Fruit fly (Drosophila melanogaster) whole organism, embryonic: Measurements from ENCODE around the gene Awh.

Experiments used
- Asciz ChIP-seq: fragments of 200-800 bp; sonication (Bioruptor generic); optimal IDR thresholded peaks from 2 replicates; lab custom pipeline; 2017; ENCODE audit warnings: missing biosample characterization, mild to moderate bottlenecking, missing genetic modification characterization, missing genetic modification reagents
- Atf-2 ChIP-seq: fragments of 200-800 bp; sonication (Bioruptor generic); optimal IDR thresholded peaks from 2 replicates; lab custom pipeline; 2016; ENCODE audit warnings: missing biosample characterization, missing genetic modification characterization
- BEAF-32 ChIP-seq: fragments of 200-800 bp; sonication (Bioruptor generic); optimal IDR thresholded peaks from 3 replicates; lab custom pipeline; 2017; ENCODE audit warnings: missing biosample characterization, missing genetic modification characterization, mild to moderate bottlenecking, moderate library complexity, missing genetic modification reagents
- C15 ChIP-seq: fragments of 200-800 bp; sonication (Bioruptor generic); IDR thresholded peaks from 3 replicates; pipeline ENCODE4 v1.3.6; 2022; ENCODE audit warnings: missing biosample characterization, missing genetic modification characterization
- CG10462 ChIP-seq: fragments of 200-800 bp; sonication (Bioruptor generic); optimal IDR thresholded peaks from 2 replicates; lab custom pipeline; 2016; ENCODE audit warnings: missing biosample characterization, missing genetic modification characterization
- CG12236 ChIP-seq: fragments of 200-800 bp; sonication (Bioruptor generic); optimal IDR thresholded peaks from 2 replicates; lab custom pipeline; 2016; ENCODE audit warnings: missing biosample characterization, missing genetic modification characterization
- CG12942 ChIP-seq: fragments of 200-800 bp; sonication (Bioruptor generic); optimal IDR thresholded peaks from 3 replicates; lab custom pipeline; 2016; ENCODE audit warnings: missing biosample characterization, missing genetic modification characterization
- CG13775 ChIP-seq: fragments of 200-800 bp; sonication (Bioruptor generic); optimal IDR thresholded peaks from 3 replicates; lab custom pipeline; 2017; ENCODE audit warnings: missing biosample characterization, mild to moderate bottlenecking, missing genetic modification characterization
- CG14014 ChIP-seq: fragments of 200-800 bp; sonication (Bioruptor generic); IDR thresholded peaks from 2 replicates; pipeline ENCODE4 v1.3.6; 2022; ENCODE audit warnings: missing biosample characterization, missing genetic modification characterization
- CG15514 ChIP-seq: fragments of 200-800 bp; sonication (Bioruptor generic); optimal IDR thresholded peaks from 3 replicates; lab custom pipeline; 2017; ENCODE audit warnings: missing biosample characterization, missing genetic modification characterization, mild to moderate bottlenecking, moderate library complexity, missing genetic modification reagents
- CG1647 ChIP-seq: fragments of 200-800 bp; sonication (Bioruptor generic); optimal IDR thresholded peaks from 3 replicates; lab custom pipeline; 2016; ENCODE audit warnings: missing biosample characterization, missing genetic modification characterization
- CG16815 ChIP-seq: fragments of 200-800 bp; sonication (Bioruptor generic); optimal IDR thresholded peaks from 3 replicates; lab custom pipeline; 2017; ENCODE audit warnings: missing biosample characterization, mild to moderate bottlenecking, missing genetic modification characterization
- CG16863 ChIP-seq: fragments of 200-800 bp; sonication (Bioruptor generic); optimal IDR thresholded peaks from 3 replicates; lab custom pipeline; 2016; ENCODE audit warnings: missing biosample characterization, missing genetic modification characterization
- CG17802 ChIP-seq: fragments of 200-800 bp; sonication (Bioruptor generic); optimal IDR thresholded peaks from 2 replicates; lab custom pipeline; 2018; ENCODE audit warnings: missing biosample characterization, mild to moderate bottlenecking, missing genetic modification characterization, moderate library complexity
- CG17912 ChIP-seq: fragments of 200-800 bp; sonication (Bioruptor generic); optimal IDR thresholded peaks from 2 replicates; lab custom pipeline; 2018; ENCODE audit warnings: missing biosample characterization, mild to moderate bottlenecking, missing genetic modification characterization
- CG18011 ChIP-seq: fragments of 200-800 bp; sonication (Bioruptor generic); optimal IDR thresholded peaks from 2 replicates; lab custom pipeline; 2017; ENCODE audit warnings: missing biosample characterization, missing genetic modification characterization, mild to moderate bottlenecking, moderate library complexity, missing genotype
- CG18262 ChIP-seq: fragments of 200-800 bp; optimal IDR thresholded peaks from 3 replicates; lab custom pipeline; 2019; ENCODE audit warnings: missing biosample characterization, mild to moderate bottlenecking, missing genetic modification characterization, moderate library complexity
- CG2129 ChIP-seq: fragments of 200-800 bp; sonication (Bioruptor generic); IDR thresholded peaks from 2 replicates; pipeline ENCODE4 v1.3.6; 2022; ENCODE audit warnings: missing biosample characterization, missing genetic modification characterization; ENCODE audit not compliant: partially characterized antibody
- CG2199 ChIP-seq: fragments of 200-800 bp; sonication (Bioruptor generic); IDR thresholded peaks from 3 replicates; pipeline ENCODE4 v1.3.6; 2022; ENCODE audit warnings: missing biosample characterization, missing genetic modification characterization
- CG4730 ChIP-seq: fragments of 200-800 bp; sonication (Bioruptor generic); IDR thresholded peaks from 2 replicates; pipeline ENCODE4 v1.3.6; 2022; ENCODE audit warnings: missing biosample characterization, missing genetic modification characterization
- CG5953 ChIP-seq: fragments of 200-800 bp; sonication (Bioruptor generic); IDR thresholded peaks from 2 replicates; pipeline ENCODE4 v1.3.6; 2022; ENCODE audit warnings: missing biosample characterization, missing genetic modification characterization
- CG6765 ChIP-seq: fragments of 200-800 bp; sonication (Bioruptor generic); optimal IDR thresholded peaks from 3 replicates; lab custom pipeline; 2017; ENCODE audit warnings: missing biosample characterization, mild to moderate bottlenecking, missing genetic modification characterization
- CG7928 ChIP-seq: fragments of 200-800 bp; sonication (Bioruptor generic); optimal IDR thresholded peaks from 2 replicates; lab custom pipeline; 2017; ENCODE audit warnings: missing biosample characterization, mild to moderate bottlenecking, missing genetic modification characterization
- CG8281 ChIP-seq: fragments of 200-800 bp; sonication (Bioruptor generic); optimal IDR thresholded peaks from 2 replicates; lab custom pipeline; 2018; ENCODE audit warnings: missing biosample characterization, mild to moderate bottlenecking, missing genetic modification characterization, moderate library complexity
- CG8290 ChIP-seq, 3 experiments: fragments of 200-800 bp; sonication (Bioruptor generic); optimal IDR thresholded peaks; 2 replicates each; lab custom pipeline; 2016 to 2019; ENCODE audit warnings: missing biosample characterization in 3 of 3, missing genetic modification characterization in 3 of 3, mild to moderate bottlenecking in 2 of 3, moderate library complexity in 1 of 3
- CG9932 ChIP-seq: fragments of 200-800 bp; sonication (Bioruptor generic); IDR thresholded peaks from 2 replicates; pipeline ENCODE4 v1.3.6; 2022; ENCODE audit warnings: missing biosample characterization, missing genetic modification characterization
- Dfd ChIP-seq, 2 experiments: fragments of >200 bp; optimal IDR thresholded peaks; 2 replicates each; lab custom pipeline; 2017; ENCODE audit warnings: missing biosample characterization in 2 of 2, missing genetic modification characterization in 2 of 2
- E2f1 ChIP-seq: fragments of 200-800 bp; sonication (Bioruptor generic); IDR thresholded peaks from 2 replicates; pipeline ENCODE4 v1.3.6; 2022; ENCODE audit warnings: missing biosample characterization, missing genetic modification characterization
- HLHmδ ChIP-seq: fragments of 200-800 bp; sonication (Bioruptor generic); optimal IDR thresholded peaks from 2 replicates; lab custom pipeline; 2018; ENCODE audit warnings: missing biosample characterization, mild to moderate bottlenecking, missing genetic modification characterization, moderate library complexity
- Spps ChIP-seq: fragments of 200-800 bp; sonication (Bioruptor generic); optimal IDR thresholded peaks from 2 replicates; lab custom pipeline; 2018; ENCODE audit warnings: missing biosample characterization, mild to moderate bottlenecking, missing genetic modification characterization
- Sry-δ ChIP-seq: fragments of 200-800 bp; sonication (Bioruptor generic); optimal IDR thresholded peaks from 2 replicates; lab custom pipeline; 2016; ENCODE audit warnings: missing biosample characterization, missing genetic modification characterization
- ab ChIP-seq: fragments of 200-800 bp; sonication (Bioruptor generic); optimal IDR thresholded peaks from 2 replicates; lab custom pipeline; 2016; ENCODE audit warnings: missing biosample characterization, missing genetic modification characterization
- bsh ChIP-seq, 2 experiments: fragments of 200-800 bp; sonication (Bioruptor generic); optimal IDR thresholded peaks; 2 replicates each; lab custom pipeline; 2017 to 2018; ENCODE audit warnings: mild to moderate bottlenecking in 2 of 2, missing biosample characterization in 2 of 2, missing genetic modification characterization in 2 of 2, moderate library complexity in 1 of 2
- cato ChIP-seq: fragments of 200-800 bp; sonication (Bioruptor generic); optimal IDR thresholded peaks from 2 replicates; lab custom pipeline; 2016; ENCODE audit warnings: missing biosample characterization, missing genetic modification characterization, borderline replicate concordance
- da ChIP-seq: fragments of 200-800 bp; sonication (Bioruptor generic); optimal IDR thresholded peaks from 2 replicates; lab custom pipeline; 2016; ENCODE audit warnings: missing biosample characterization, missing genetic modification characterization
- emc ChIP-seq: fragments of 200-800 bp; sonication (Bioruptor generic); optimal IDR thresholded peaks from 2 replicates; lab custom pipeline; 2016; ENCODE audit warnings: missing biosample characterization, missing genetic modification characterization
- fd96Cb ChIP-seq: fragments of 200-800 bp; sonication (Bioruptor generic); optimal IDR thresholded peaks from 2 replicates; lab custom pipeline; 2018; ENCODE audit warnings: missing biosample characterization, mild to moderate bottlenecking, missing genetic modification characterization, moderate library complexity
- gsb-n ChIP-seq: fragments of 200-800 bp; sonication (Bioruptor generic); optimal IDR thresholded peaks from 3 replicates; lab custom pipeline; 2018; ENCODE audit warnings: missing biosample characterization, mild to moderate bottlenecking, missing genetic modification characterization
- h ChIP-seq: fragments of >200 bp; optimal IDR thresholded peaks from 2 replicates; lab custom pipeline; 2017
- ham ChIP-seq: fragments of 200-800 bp; sonication (Bioruptor generic); IDR thresholded peaks from 2 replicates; pipeline ENCODE4 v1.3.6; 2022; ENCODE audit warnings: missing biosample characterization, missing genetic modification characterization
- maf-S ChIP-seq: fragments of 200-800 bp; sonication (Bioruptor generic); optimal IDR thresholded peaks from 2 replicates; lab custom pipeline; 2016; ENCODE audit warnings: missing biosample characterization, missing genetic modification characterization
- org-1 ChIP-seq: fragments of 200-800 bp; sonication (Bioruptor generic); optimal IDR thresholded peaks from 2 replicates; lab custom pipeline; 2017; ENCODE audit warnings: missing biosample characterization, missing genetic modification characterization
- p53 ChIP-seq: fragments of 200-800 bp; sonication (Bioruptor generic); optimal IDR thresholded peaks from 2 replicates; lab custom pipeline; 2016; ENCODE audit warnings: missing biosample characterization, missing genetic modification characterization
- pho ChIP-seq: fragments of 200-800 bp; sonication (Bioruptor generic); optimal IDR thresholded peaks from 2 replicates; lab custom pipeline; 2016; ENCODE audit warnings: missing biosample characterization, missing genetic modification characterization
- pnt ChIP-seq: fragments of 200-800 bp; sonication (Bioruptor generic); optimal IDR thresholded peaks from 3 replicates; lab custom pipeline; 2016; ENCODE audit warnings: missing biosample characterization, missing genetic modification characterization
- ranshi ChIP-seq: fragments of 200-800 bp; sonication (Bioruptor generic); IDR thresholded peaks from 2 replicates; pipeline ENCODE4 v1.3.6; 2022; ENCODE audit warnings: missing biosample characterization, missing genetic modification characterization
- sd ChIP-seq: fragments of 200-800 bp; sonication (Bioruptor generic); optimal IDR thresholded peaks from 3 replicates; lab custom pipeline; 2018; ENCODE audit warnings: missing biosample characterization, mild to moderate bottlenecking, missing genetic modification characterization, moderate library complexity
- sug ChIP-seq: fragments of 200-800 bp; optimal IDR thresholded peaks from 2 replicates; lab custom pipeline; 2019; ENCODE audit warnings: missing biosample characterization, mild to moderate bottlenecking, missing genetic modification characterization, moderate library complexity
- unc-4 ChIP-seq: fragments of 200-800 bp; sonication (Bioruptor generic); IDR thresholded peaks from 2 replicates; pipeline ENCODE4 v1.3.6; 2022; ENCODE audit warnings: missing biosample characterization, missing genetic modification characterization; ENCODE audit not compliant: partially characterized antibody
- wek ChIP-seq: fragments of 200-800 bp; sonication (Bioruptor generic); optimal IDR thresholded peaks from 3 replicates; lab custom pipeline; 2018; ENCODE audit warnings: missing biosample characterization, mild to moderate bottlenecking, missing genetic modification characterization, moderate library complexity
- zen ChIP-seq: fragments of 200-800 bp; sonication (Bioruptor generic); optimal IDR thresholded peaks from 3 replicates; lab custom pipeline; 2018; ENCODE audit warnings: missing biosample characterization, mild to moderate bottlenecking, missing genetic modification characterization, moderate library complexity

The Awh gene

dm6 chr3L:3826541-3826940, 19.5 kb upstream of the Awh start (continued):
- TF ChIP-seq CG17802: peak; percentile 23
- TF ChIP-seq Atf-2 (GFP tag; lab: Kevin White, UChicago): no peak
- no peak for TF ChIP-seq BEAF-32 (GFP tag; lab: Kevin White, UChicago)
- peak; percentile 57 for TF ChIP-seq CG10462 (GFP tag; lab: Kevin White, UChicago)
- no peak for TF ChIP-seq pnt (GFP tag; lab: Kevin White, UChicago)
- TF ChIP-seq CG9932: no peak; the same call in 1 of the 2 replicates
- TF ChIP-seq unc-4: no peak
- TF ChIP-seq CG2199 (GFP tag; lab: Robert Waterston, UW): 0 out of 3 replicates have a peak, but pooled peaks have one; percentile 32
- no peak for TF ChIP-seq CG8290 (GFP tag; optimal IDR thresholded peaks at IDR 0.05; lab: Kevin White, UChicago)
- TF ChIP-seq CG8290 (tag; optimal IDR thresholded peaks at IDR 0.05; lab: Kevin White, UChicago): no peak
- TF ChIP-seq gsb-n (tag; lab: Kevin White, UChicago): peak; percentile 78
- TF ChIP-seq ab (GFP tag; lab: Kevin White, UChicago): no peak
- peak; percentile 18 for TF ChIP-seq cato (GFP tag; lab: Kevin White, UChicago)
- TF ChIP-seq E2f1 (GFP tag; lab: Robert Waterston, UW): peak; percentile 80
- TF ChIP-seq sug (tag; lab: Kevin White, UChicago): peak; percentile 79
- TF ChIP-seq CG16863 (GFP tag; lab: Kevin White, UChicago): no peak
- peak; percentile 83 for TF ChIP-seq fd96Cb (tag; lab: Kevin White, UChicago)
- no peak for TF ChIP-seq h (lab: Kevin White, UChicago)
- no peak for TF ChIP-seq Sry-δ (GFP tag; lab: Kevin White, UChicago)
- no peak for TF ChIP-seq Dfd (GFP tag; optimal IDR thresholded peaks at IDR 0.05; lab: Kevin White, UChicago)
- TF ChIP-seq sd: no peak
- peak; percentile 22 for TF ChIP-seq CG16815 (GFP tag; lab: Kevin White, UChicago)
- TF ChIP-seq CG12236 (GFP tag; lab: Kevin White, UChicago): no peak
- no peak for TF ChIP-seq da (GFP tag; lab: Kevin White, UChicago)
- no peak for TF ChIP-seq maf-S
- peak; percentile 75 for TF ChIP-seq org-1 (GFP tag; lab: Kevin White, UChicago)
- TF ChIP-seq CG17912 (GFP tag; lab: Kevin White, UChicago): no peak
- TF ChIP-seq bsh (GFP tag; optimal IDR thresholded peaks at IDR 0.05; lab: Kevin White, UChicago): peak in 1 of 2 experiments; percentile 85
- peak; percentile 78 for TF ChIP-seq CG15514 (GFP tag; lab: Kevin White, UChicago)
- TF ChIP-seq CG14014: peak; percentile 78
- TF ChIP-seq CG4730 (GFP tag; lab: Robert Waterston, UW): peak; percentile 63
- TF ChIP-seq CG7928 (GFP tag; lab: Kevin White, UChicago): peak; percentile 19
- no peak for TF ChIP-seq HLHmδ (GFP tag; lab: Kevin White, UChicago)
- no peak for TF ChIP-seq wek
- peak; percentile 71 for TF ChIP-seq CG13775 (GFP tag; lab: Kevin White, UChicago)
- no peak for TF ChIP-seq emc (GFP tag; lab: Kevin White, UChicago)
- no peak for TF ChIP-seq p53 (GFP tag; lab: Kevin White, UChicago)
- no peak for TF ChIP-seq ham (GFP tag; lab: Robert Waterston, UW)
- no peak for TF ChIP-seq CG2129 (GFP tag; lab: Robert Waterston, UW)
- TF ChIP-seq Spps (tag; lab: Kevin White, UChicago): peak; percentile 32
- no peak for TF ChIP-seq CG1647
- peak; percentile 58 for TF ChIP-seq zen (tag; lab: Kevin White, UChicago)
- TF ChIP-seq CG5953 (GFP tag; lab: Robert Waterston, UW): peak; percentile 73
- peak; percentile 81 for TF ChIP-seq CG6765 (GFP tag; lab: Kevin White, UChicago)
- peak; percentile 43 for TF ChIP-seq CG18011 (GFP tag; lab: Kevin White, UChicago)
- no peak for TF ChIP-seq CG8281 (tag; lab: Kevin White, UChicago)
- peak; percentile 83 for TF ChIP-seq CG18262 (tag; lab: Kevin White, UChicago)
- peak; percentile 89 for TF ChIP-seq ranshi (GFP tag; lab: Robert Waterston, UW)
- TF ChIP-seq pho (GFP tag; lab: Kevin White, UChicago): peak; percentile 15
- peak; percentile 55 for TF ChIP-seq CG12942 (GFP tag; lab: Kevin White, UChicago)
- peak; percentile 69 for TF ChIP-seq Asciz (GFP tag; lab: Kevin White, UChicago)
- peak; percentile 55; the same call in 1 of the 3 replicates for TF ChIP-seq C15 (GFP tag; lab: Robert Waterston, UW)
